Fruit fly (Drosophila melanogaster) whole organism, embryonic: Measurements from ENCODE around the gene CG1999.
A peak's percentile ranks its signal among the peaks of the same experiment; 100 is the strongest.

ENCODE experiments used
- Abd-B ChIP-seq: fragments of 200-800 bp; sonication (Bioruptor generic); optimal IDR thresholded peaks from 2 replicates; lab custom pipeline; 2018; ENCODE audit warnings: missing biosample characterization, mild to moderate bottlenecking, missing genetic modification characterization, moderate library complexity
- Adf1 ChIP-seq: fragments of 200-800 bp; sonication (Bioruptor generic); IDR thresholded peaks from 2 replicates; pipeline ENCODE4 v1.3.6; 2022; ENCODE audit warnings: missing biosample characterization, missing genetic modification characterization
- Aef1 ChIP-seq: fragments of 200-800 bp; sonication (Bioruptor generic); IDR thresholded peaks from 3 replicates; pipeline ENCODE4 v1.3.6; 2022; ENCODE audit warnings: missing biosample characterization, missing genetic modification characterization
- Bdp1 ChIP-seq: fragments of 200-800 bp; sonication (Bioruptor generic); optimal IDR thresholded peaks from 3 replicates; lab custom pipeline; 2016; ENCODE audit warnings: missing biosample characterization, missing genetic modification characterization
- CG10431 ChIP-seq: fragments of 200-800 bp; sonication (Bioruptor generic); optimal IDR thresholded peaks from 3 replicates; lab custom pipeline; 2018; ENCODE audit warnings: missing biosample characterization, mild to moderate bottlenecking, missing genetic modification characterization
- CG10543 ChIP-seq: fragments of 200-800 bp; sonication (Bioruptor generic); optimal IDR thresholded peaks from 3 replicates; lab custom pipeline; 2017; ENCODE audit warnings: missing biosample characterization, mild to moderate bottlenecking, missing genetic modification characterization, moderate library complexity
- CG10654 ChIP-seq: fragments of 200-800 bp; sonication (Bioruptor generic); optimal IDR thresholded peaks from 2 replicates; lab custom pipeline; 2016; ENCODE audit warnings: missing biosample characterization, missing genetic modification characterization
- CG11085 ChIP-seq: fragments of 200-800 bp; sonication (Bioruptor generic); IDR thresholded peaks from 2 replicates; pipeline ENCODE4 v1.3.6; 2022; ENCODE audit warnings: missing biosample characterization, missing genetic modification characterization
- CG12155 ChIP-seq: fragments of 200-800 bp; sonication (Bioruptor generic); optimal IDR thresholded peaks from 3 replicates; lab custom pipeline; 2016; ENCODE audit warnings: missing biosample characterization, missing genetic modification characterization
- CG12219 ChIP-seq: fragments of 200-800 bp; sonication (Bioruptor generic); optimal IDR thresholded peaks from 3 replicates; lab custom pipeline; 2018; ENCODE audit warnings: missing biosample characterization, mild to moderate bottlenecking, missing genetic modification characterization
- CG1233 ChIP-seq: fragments of 200-800 bp; sonication (Bioruptor generic); optimal IDR thresholded peaks from 4 replicates; lab custom pipeline; 2018; ENCODE audit warnings: missing biosample characterization, mild to moderate bottlenecking, missing genetic modification characterization
- CG14441 ChIP-seq: fragments of 200-800 bp; sonication (Bioruptor generic); IDR thresholded peaks from 2 replicates; pipeline ENCODE4 v1.3.6; 2022; ENCODE audit warnings: missing biosample characterization, missing genetic modification characterization
- CG15479 ChIP-seq: fragments of 200-800 bp; sonication (Bioruptor generic); optimal IDR thresholded peaks from 3 replicates; lab custom pipeline; 2019; ENCODE audit warnings: missing biosample characterization, mild to moderate bottlenecking, missing genetic modification characterization, moderate library complexity
- CG2199 ChIP-seq: fragments of 200-800 bp; sonication (Bioruptor generic); IDR thresholded peaks from 3 replicates; pipeline ENCODE4 v1.3.6; 2022; ENCODE audit warnings: missing biosample characterization, missing genetic modification characterization
- CG2712 ChIP-seq: fragments of 200-800 bp; optimal IDR thresholded peaks from 3 replicates; lab custom pipeline; 2019; ENCODE audit warnings: missing biosample characterization, mild to moderate bottlenecking, missing genetic modification characterization, moderate library complexity
- CG33557 ChIP-seq: fragments of 200-800 bp; sonication (Bioruptor generic); optimal IDR thresholded peaks from 2 replicates; lab custom pipeline; 2019; ENCODE audit warnings: missing biosample characterization, mild to moderate bottlenecking, missing genetic modification characterization, moderate library complexity
- CG3995 ChIP-seq: fragments of 200-800 bp; sonication (Bioruptor generic); optimal IDR thresholded peaks from 3 replicates; lab custom pipeline; 2016; ENCODE audit warnings: missing biosample characterization, missing genetic modification characterization
- CG4360 ChIP-seq: fragments of 200-800 bp; sonication (Bioruptor generic); IDR thresholded peaks from 2 replicates; pipeline ENCODE4 v1.3.6; 2022; ENCODE audit warnings: missing biosample characterization, missing genetic modification characterization
- CG4707 ChIP-seq: fragments of 200-800 bp; sonication (Bioruptor generic); optimal IDR thresholded peaks from 2 replicates; lab custom pipeline; 2018; ENCODE audit warnings: missing biosample characterization, mild to moderate bottlenecking, missing genetic modification characterization, moderate library complexity
- CG5245 ChIP-seq: fragments of 200-800 bp; sonication (Bioruptor generic); optimal IDR thresholded peaks from 3 replicates; lab custom pipeline; 2016; ENCODE audit warnings: missing biosample characterization, missing genetic modification characterization
- CG6791 ChIP-seq: fragments of 200-800 bp; sonication (Bioruptor generic); IDR thresholded peaks from 3 replicates; pipeline ENCODE4 v1.3.6; 2022; ENCODE audit warnings: missing biosample characterization, missing genetic modification characterization; ENCODE audit not compliant: partially characterized antibody
- CG7357 ChIP-seq: fragments of 200-800 bp; sonication (Bioruptor generic); IDR thresholded peaks from 3 replicates; pipeline ENCODE4 v1.3.6; 2022; ENCODE audit warnings: missing biosample characterization, missing genetic modification characterization
- CG7928 ChIP-seq: fragments of 200-800 bp; sonication (Bioruptor generic); optimal IDR thresholded peaks from 2 replicates; lab custom pipeline; 2017; ENCODE audit warnings: missing biosample characterization, mild to moderate bottlenecking, missing genetic modification characterization
- Doc3 ChIP-seq: fragments of 200-800 bp; sonication (Bioruptor generic); IDR thresholded peaks from 3 replicates; pipeline ENCODE4 v1.3.6; 2022; ENCODE audit warnings: missing biosample characterization, missing genetic modification characterization; ENCODE audit not compliant: partially characterized antibody
- E2f2 ChIP-seq: fragments of 200-800 bp; sonication (Bioruptor generic); IDR thresholded peaks from 2 replicates; pipeline ENCODE4 v1.3.6; 2022; ENCODE audit warnings: missing biosample characterization, missing genetic modification characterization
- HLH4C ChIP-seq: fragments of 200-800 bp; sonication (Bioruptor generic); IDR thresholded peaks from 3 replicates; pipeline ENCODE4 v1.3.6; 2022; ENCODE audit warnings: missing biosample characterization, missing genetic modification characterization; ENCODE audit not compliant: partially characterized antibody
- Lhr ChIP-seq: fragments of 200-800 bp; sonication (Bioruptor generic); optimal IDR thresholded peaks from 3 replicates; lab custom pipeline; 2017; ENCODE audit warnings: mild to moderate bottlenecking, missing biosample characterization, missing genetic modification reagents, missing genetic modification characterization
- NC2α ChIP-seq: fragments of 200-800 bp; sonication (Bioruptor generic); optimal IDR thresholded peaks from 2 replicates; lab custom pipeline; 2016; ENCODE audit warnings: missing biosample characterization, missing genetic modification characterization
- NC2β ChIP-seq: fragments of 200-800 bp; sonication (Bioruptor generic); optimal IDR thresholded peaks from 2 replicates; lab custom pipeline; 2016; ENCODE audit warnings: missing biosample characterization, missing genetic modification characterization
- Oaz ChIP-seq: fragments of 200-800 bp; sonication (Bioruptor generic); IDR thresholded peaks from 2 replicates; pipeline ENCODE4 v1.3.6; 2022; ENCODE audit warnings: missing biosample characterization, missing genetic modification characterization
- Pdp1 ChIP-seq, 2 experiments: fragments of 200-800 bp; sonication (Bioruptor generic); optimal IDR thresholded peaks; 3 replicates each; lab custom pipeline; 2016; ENCODE audit warnings: missing biosample characterization in 2 of 2, missing genetic modification characterization in 2 of 2, mild to moderate bottlenecking in 1 of 2, moderate library complexity in 1 of 2
- Ptx1 ChIP-seq: fragments of 200-800 bp; sonication (Bioruptor generic); IDR thresholded peaks from 2 replicates; pipeline ENCODE4 v1.3.6; 2022; ENCODE audit warnings: missing biosample characterization, missing genetic modification characterization
- Rfx ChIP-seq: fragments of 200-800 bp; sonication (Bioruptor generic); IDR thresholded peaks from 2 replicates; pipeline ENCODE4 v1.3.6; 2022; ENCODE audit warnings: missing biosample characterization, missing genetic modification characterization
- Sry-β ChIP-seq: fragments of 200-800 bp; sonication (Bioruptor generic); optimal IDR thresholded peaks from 2 replicates; lab custom pipeline; 2018; ENCODE audit warnings: missing biosample characterization, mild to moderate bottlenecking, missing genetic modification characterization, moderate library complexity
- ac ChIP-seq: fragments of 200-800 bp; sonication (Bioruptor generic); optimal IDR thresholded peaks from 3 replicates; lab custom pipeline; 2017; ENCODE audit warnings: missing biosample characterization, mild to moderate bottlenecking, missing genetic modification characterization
- btn ChIP-seq: fragments of 200-800 bp; sonication (Bioruptor generic); optimal IDR thresholded peaks from 2 replicates; lab custom pipeline; 2016; ENCODE audit warnings: missing biosample characterization, missing genetic modification characterization
- cad ChIP-seq: fragments of >200 bp; optimal IDR thresholded peaks from 2 replicates; lab custom pipeline; 2017; ENCODE audit warnings: missing biosample characterization, missing genetic modification characterization
- eve ChIP-seq, 2 experiments: fragments of >200 bp; optimal IDR thresholded peaks; 2 replicates each; lab custom pipeline; 2017; ENCODE audit warnings: missing biosample characterization in 2 of 2, missing genetic modification characterization in 2 of 2
- jing ChIP-seq: fragments of 200-800 bp; sonication (Bioruptor generic); optimal IDR thresholded peaks from 2 replicates; lab custom pipeline; 2018; ENCODE audit warnings: missing biosample characterization, mild to moderate bottlenecking, missing genetic modification characterization
- mirr ChIP-seq: fragments of 200-800 bp; sonication (Bioruptor generic); optimal IDR thresholded peaks from 3 replicates; lab custom pipeline; 2018; ENCODE audit warnings: missing biosample characterization, mild to moderate bottlenecking, missing genetic modification characterization
- pros ChIP-seq: fragments of 200-800 bp; sonication (Bioruptor generic); optimal IDR thresholded peaks from 3 replicates; lab custom pipeline; 2019; ENCODE audit warnings: missing biosample characterization, mild to moderate bottlenecking, missing genetic modification characterization, moderate library complexity
- repo ChIP-seq: fragments of 200-800 bp; sonication (Bioruptor generic); optimal IDR thresholded peaks from 2 replicates; lab custom pipeline; 2016; ENCODE audit warnings: missing biosample characterization, missing genetic modification characterization
- sens ChIP-seq: fragments of 200-800 bp; sonication (Bioruptor generic); peaks from one replicate; lab custom pipeline; 2016; ENCODE audit warnings: missing biosample characterization, missing genetic modification characterization
- sim ChIP-seq: fragments of 200-800 bp; sonication (Bioruptor generic); IDR thresholded peaks from 2 replicates; pipeline ENCODE4 v1.3.6; 2022; ENCODE audit warnings: missing biosample characterization, missing genetic modification characterization
- sqz ChIP-seq: fragments of 200-800 bp; sonication (Bioruptor generic); optimal IDR thresholded peaks from 3 replicates; lab custom pipeline; 2018; ENCODE audit warnings: missing biosample characterization, mild to moderate bottlenecking, missing genetic modification characterization
- ssp ChIP-seq: fragments of 200-800 bp; sonication (Bioruptor generic); IDR thresholded peaks from 2 replicates; pipeline ENCODE4 v1.3.6; 2022; ENCODE audit warnings: missing biosample characterization, missing genetic modification characterization
- vnd ChIP-seq: fragments of 200-800 bp; sonication (Bioruptor generic); IDR thresholded peaks from 3 replicates; pipeline ENCODE4 v1.3.6; 2022; ENCODE audit warnings: missing biosample characterization, missing genetic modification characterization; ENCODE audit not compliant: partially characterized antibody
- vvl ChIP-seq: fragments of 200-800 bp; sonication (Bioruptor generic); IDR thresholded peaks from 2 replicates; pipeline ENCODE4 v1.3.6; 2022; ENCODE audit warnings: missing biosample characterization, missing genetic modification characterization
- wdn ChIP-seq: fragments of 200-800 bp; sonication (Bioruptor generic); IDR thresholded peaks from 2 replicates; pipeline ENCODE4 v1.3.6; 2022; ENCODE audit warnings: missing biosample characterization, missing genetic modification characterization
- zfh1 ChIP-seq: fragments of 200-800 bp; sonication (Bioruptor generic); IDR thresholded peaks from 3 replicates; pipeline ENCODE4 v1.3.6; 2022; ENCODE audit warnings: missing biosample characterization, missing genetic modification characterization

Gene CG1999

DNA sequence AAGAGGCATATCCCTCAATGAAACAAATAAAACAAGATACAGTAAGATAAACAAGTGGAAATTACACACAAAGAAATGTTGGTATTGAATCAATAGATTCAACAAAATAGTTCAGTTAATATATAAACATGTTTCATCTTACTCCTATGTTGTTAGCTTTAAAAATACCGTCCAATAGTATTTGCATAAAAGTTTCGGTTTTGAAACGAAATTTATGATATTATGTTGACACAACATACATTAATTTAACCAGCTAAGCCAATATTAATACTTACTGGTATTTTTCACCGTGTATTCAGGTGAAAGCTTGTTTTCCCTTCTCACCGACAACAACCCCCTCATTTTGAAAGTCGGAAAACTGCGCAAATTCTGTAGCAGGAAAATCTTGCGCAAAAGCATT is 20.1 kb upstream of the CG1999 start (continued):
- TF ChIP-seq CG11085 (GFP tag; lab: Robert Waterston, UW) (no peak), CG2199 (no peak), Rfx (GFP tag; lab: Robert Waterston, UW) (peak; percentile 65), CG33557 (GFP tag; lab: Kevin White, UChicago) (peak; percentile 39), CG6791 (GFP tag; lab: Robert Waterston, UW) (no peak), CG7357 (no peak), CG12219 (GFP tag; lab: Kevin White, UChicago) (peak; percentile 59), zfh1 (GFP tag; lab: Robert Waterston, UW) (no peak; the same call in 2 of the 3 replicates), CG15479 (GFP tag; lab: Kevin White, UChicago) (no peak), CG10431 (GFP tag; lab: Kevin White, UChicago) (no peak), CG3995 (GFP tag; lab: Kevin White, UChicago) (no peak), sim (GFP tag; lab: Robert Waterston, UW) (no peak), HLH4C (GFP tag; lab: Robert Waterston, UW) (no peak), Aef1 (GFP tag; lab: Robert Waterston, UW) (no peak), CG14441 (GFP tag; lab: Robert Waterston, UW) (peak; percentile 45; the same call in 1 of the 2 replicates), CG7928 (GFP tag; lab: Kevin White, UChicago) (no peak), Doc3 (GFP tag; lab: Robert Waterston, UW) (no peak), ssp (GFP tag; lab: Robert Waterston, UW) (peak; percentile 26; the same call in 1 of the 2 replicates), vnd (GFP tag; lab: Robert Waterston, UW) (no peak), Sry-β (GFP tag; lab: Kevin White, UChicago) (peak; percentile 13), CG1233 (GFP tag; lab: Kevin White, UChicago) (peak; percentile 67), NC2β (GFP tag; lab: Kevin White, UChicago) (no peak), vvl (GFP tag; lab: Robert Waterston, UW) (peak; percentile 72), CG4707 (GFP tag; lab: Kevin White, UChicago) (peak; percentile 60), CG5245 (peak; percentile 29)

DNA sequence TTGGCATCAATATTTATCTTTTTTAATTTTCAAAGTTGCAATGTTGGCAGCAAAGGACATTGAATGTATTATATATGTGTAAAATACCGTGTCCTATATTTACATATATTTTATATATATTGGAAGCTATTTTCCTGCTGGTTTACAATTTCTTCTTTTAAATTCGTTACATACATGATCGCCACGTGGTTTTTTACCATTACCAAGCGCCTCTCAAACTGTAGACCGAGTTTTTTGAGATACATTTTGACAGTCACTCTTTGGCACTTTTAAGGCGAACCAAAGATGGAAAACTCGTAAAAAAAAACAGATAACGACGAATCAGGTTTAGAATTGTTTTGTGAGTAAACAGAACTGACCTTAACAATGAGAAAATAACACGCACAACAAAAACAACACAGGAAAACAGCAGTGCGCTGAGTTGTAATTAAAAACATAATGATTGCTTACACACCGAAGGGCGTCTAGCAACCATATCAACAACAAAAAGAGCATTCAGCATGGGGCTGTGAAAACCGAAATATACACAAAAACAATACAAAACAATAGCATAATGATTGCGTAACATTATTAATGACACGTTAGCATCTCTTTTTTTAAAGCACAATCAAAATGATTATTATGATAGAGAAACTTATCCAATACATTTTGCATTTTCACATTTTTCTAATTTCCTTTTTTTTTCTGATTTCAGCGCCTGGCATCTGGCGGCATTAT is 18.8 kb upstream of the CG1999 start:
- TF ChIP-seq NC2α (GFP tag; lab: Kevin White, UChicago) (no peak), ac (GFP tag; lab: Kevin White, UChicago) (no peak), sens (GFP tag; lab: Kevin White, UChicago) (peak; percentile 71), CG10654 (GFP tag; lab: Kevin White, UChicago) (no peak), CG12155 (GFP tag; lab: Kevin White, UChicago) (no peak), pros (GFP tag; lab: Kevin White, UChicago) (no peak), E2f2 (no peak), Bdp1 (GFP tag; lab: Kevin White, UChicago) (no peak), Adf1 (GFP tag; lab: Robert Waterston, UW) (no peak), jing (GFP tag; lab: Kevin White, UChicago) (no peak), eve (GFP tag; optimal IDR thresholded peaks at IDR 0.05; lab: Kevin White, UChicago) (peak in 1 of 2 experiments; percentile 36), CG10543 (GFP tag; lab: Kevin White, UChicago) (peak; percentile 14), Abd-B (peak; percentile 6), repo (GFP tag; lab: Kevin White, UChicago) (no peak), Ptx1 (no peak), Rfx (GFP tag; lab: Robert Waterston, UW) (no peak), sqz (GFP tag; lab: Kevin White, UChicago) (peak; percentile 21), wdn (GFP tag; lab: Robert Waterston, UW) (no peak), Lhr (no peak), CG33557 (GFP tag; lab: Kevin White, UChicago) (no peak), CG4360 (GFP tag; lab: Robert Waterston, UW) (peak; percentile 50), Pdp1 (GFP tag; optimal IDR thresholded peaks at IDR 0.05; lab: Kevin White, UChicago) (peak in 1 of 2 experiments; percentile 93), mirr (GFP tag; lab: Kevin White, UChicago) (peak; percentile 11), cad (GFP tag; lab: Kevin White, UChicago) (peak; percentile 44), btn (GFP tag; lab: Kevin White, UChicago) (no peak), Oaz (GFP tag; lab: Robert Waterston, UW) (no peak), CG2712 (no peak)
